Worm (Caenorhabditis elegans): ENCODE measurements around the gene R05A10.6.

DNA sequence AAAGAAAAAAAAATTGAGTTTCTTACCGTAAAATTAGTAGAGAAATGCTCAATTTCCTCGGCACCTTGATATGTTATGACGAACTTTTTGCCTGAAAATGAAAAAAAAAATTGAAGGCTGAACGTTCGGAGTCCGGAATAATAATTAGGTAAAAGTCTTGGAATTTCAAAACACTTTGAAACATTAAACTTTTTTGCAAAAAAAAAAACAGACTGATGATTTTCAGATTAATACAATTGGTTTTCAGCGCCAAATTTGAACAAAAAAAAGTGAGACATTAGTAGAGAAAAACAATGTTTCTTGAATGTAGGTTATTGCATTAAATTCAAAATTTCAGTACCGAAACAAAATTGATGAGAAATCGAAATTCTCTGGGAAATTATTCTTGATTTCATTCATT is 41.6 kb upstream of the R05A10.6 start, which contains the start of gene nkcc-1:
- TF ChIP-seq C34F6.9 (tag; optimal IDR thresholded peaks at IDR 0.05) (no peak), snpc-4 (tag; optimal IDR thresholded peaks at IDR 0.05) (no peak), lin-13 (GFP tag; optimal IDR thresholded peaks at IDR 0.05) (no peak), blmp-1 (tag; optimal IDR thresholded peaks at IDR 0.05; ENCODE audit: insufficient read depth) (no peak), unc-62 (GFP tag; optimal IDR thresholded peaks at IDR 0.05) (no peak), aly-2 (tag; optimal IDR thresholded peaks at IDR 0.05) (no peak), ZK546.5 (tag; optimal IDR thresholded peaks at IDR 0.05) (no peak), nhr-77 (tag; optimal IDR thresholded peaks at IDR 0.05) (no peak), elt-1 (tag; optimal IDR thresholded peaks at IDR 0.05) (no peak), nhr-129 (tag; optimal IDR thresholded peaks at IDR 0.05) (no peak), unc-39 (tag; optimal IDR thresholded peaks at IDR 0.05) (no peak)

All from whole organism, L2 larva.